Fruit fly (Drosophila melanogaster): Measurements from ENCODE around the gene MFS10.

Gene MFS10

dm6 chrX:13111832-13112231 lies 17.0 kb upstream of the MFS10 start:
- TF ChIP-seq aop (GFP tag; IDR thresholded peaks at IDR 0.05) = peak; percentile 64
- peak; percentile 38; the same call in 1 of the 2 replicates for TF ChIP-seq CG10321 (GFP tag; IDR thresholded peaks at IDR 0.05)
- TF ChIP-seq nom (GFP tag; optimal IDR thresholded peaks at IDR 0.05) = peak; percentile 76
- TF ChIP-seq Trl (optimal IDR thresholded peaks at IDR 0.05) = peak; percentile 56 to 68
- TF ChIP-seq Trl (GFP tag; optimal IDR thresholded peaks at IDR 0.05) = no peak
- 0 out of 2 replicates have a peak, but pooled peaks have one; percentile 5 for TF ChIP-seq CG32532 (GFP tag; IDR thresholded peaks at IDR 0.05)
- TF ChIP-seq scrt (GFP tag; optimal IDR thresholded peaks at IDR 0.05) = peak; percentile 61
- TF ChIP-seq kah (GFP tag; optimal IDR thresholded peaks at IDR 0.05) = peak; percentile 96
- TF ChIP-seq pnt (GFP tag; optimal IDR thresholded peaks at IDR 0.05) = no peak
- no peak for TF ChIP-seq Lpt (GFP tag; optimal IDR thresholded peaks at IDR 0.05)
- no peak for TF ChIP-seq Side (GFP tag; optimal IDR thresholded peaks at IDR 0.05)
- peak; percentile 59 for TF ChIP-seq cg (GFP tag; optimal IDR thresholded peaks at IDR 0.05)
- TF ChIP-seq pho (GFP tag; optimal IDR thresholded peaks at IDR 0.05) = no peak
- no peak for TF ChIP-seq CHES-1-like (GFP tag; optimal IDR thresholded peaks at IDR 0.05)
- TF ChIP-seq kni (GFP tag; optimal IDR thresholded peaks at IDR 0.05) = peak; percentile 17
- no peak for TF ChIP-seq stc (GFP tag; IDR thresholded peaks at IDR 0.05)
- TF ChIP-seq CG1832 (GFP tag; optimal IDR thresholded peaks at IDR 0.05) = peak; percentile 81
- TF ChIP-seq NC2α (GFP tag; optimal IDR thresholded peaks at IDR 0.05) = no peak
- TF ChIP-seq CG7745 (tag; optimal IDR thresholded peaks at IDR 0.05) = no peak
- TF ChIP-seq CG14667 (GFP tag; IDR thresholded peaks at IDR 0.05) = no peak

DNA sequence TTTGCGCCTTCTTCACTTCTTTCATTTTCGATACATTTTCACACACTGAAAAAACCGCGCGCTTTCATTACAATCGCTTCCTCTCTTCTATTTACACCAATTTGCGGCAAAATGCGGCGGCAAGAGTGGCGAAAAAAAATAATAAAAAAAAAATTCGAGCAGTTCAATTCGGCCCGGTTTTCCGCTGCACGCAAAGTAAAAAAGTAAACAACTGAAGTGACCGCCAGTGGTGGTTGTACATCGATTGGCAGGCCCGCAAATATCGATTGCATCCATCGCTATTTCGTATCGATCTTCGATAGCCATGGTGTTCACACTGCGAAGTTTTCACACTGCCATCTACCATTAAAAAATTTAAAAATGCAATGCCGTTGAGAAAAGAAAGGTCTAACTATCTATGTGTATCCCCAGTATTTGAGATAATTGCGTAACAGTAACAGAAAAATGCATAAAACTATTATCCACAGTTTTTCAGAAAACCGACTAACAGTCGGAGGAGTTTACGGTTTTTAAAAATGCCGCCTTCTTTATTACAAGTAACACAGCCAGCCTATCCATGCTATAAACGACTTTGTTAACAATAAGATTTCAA lies 16.5 kb upstream of the MFS10 start, which contains the start of gene Chpf:
Gene Chpf (minus strand): TSS at position 225 of the 592 bp plus-strand sequence.
- TF ChIP-seq CG7963 (GFP tag; IDR thresholded peaks at IDR 0.05; ENCODE audit: partially characterized antibody) (peak; percentile 87), Sin3A (optimal IDR thresholded peaks at IDR 0.05) (peak; percentile 45), CG9727 (GFP tag; optimal IDR thresholded peaks at IDR 0.05) (no peak), CG5953 (GFP tag; IDR thresholded peaks at IDR 0.05) (no peak), CG8290 (GFP tag; optimal IDR thresholded peaks at IDR 0.05) (no peak), CG8290 (tag; optimal IDR thresholded peaks at IDR 0.05) (peak in 1 of 2 experiments; percentile 33), phol (tag; optimal IDR thresholded peaks at IDR 0.05) (peak; percentile 34), CG12071 (GFP tag; optimal IDR thresholded peaks at IDR 0.05) (no peak), gfzf (GFP tag; optimal IDR thresholded peaks at IDR 0.05) (peak; percentile 16), HLHmδ (GFP tag; optimal IDR thresholded peaks at IDR 0.05) (no peak), CG11093 (GFP tag; IDR thresholded peaks at IDR 0.05) (no peak), Gug (GFP tag; IDR thresholded peaks at IDR 0.05) (peak; percentile 4; the same call in 1 of the 4 replicates), hb (GFP tag; IDR thresholded peaks at IDR 0.05; ENCODE audit: partially characterized antibody) (peak; percentile 84), Myb (GFP tag; optimal IDR thresholded peaks at IDR 0.05) (peak; percentile 24), CG1603 (tag; optimal IDR thresholded peaks at IDR 0.05) (peak; percentile 32), CG30020 (tag; optimal IDR thresholded peaks at IDR 0.05) (peak; percentile 63), wdn (GFP tag; IDR thresholded peaks at IDR 0.05) (no peak), CG15514 (GFP tag; optimal IDR thresholded peaks at IDR 0.05) (peak; percentile 25), Med (GFP tag) (peak; percentile 87), Kr (GFP tag; optimal IDR thresholded peaks at IDR 0.05) (no peak), mld (GFP tag; IDR thresholded peaks at IDR 0.05; ENCODE audit: partially characterized antibody) (peak; percentile 59; the same call in 2 of the 3 replicates), chm (GFP tag; IDR thresholded peaks at IDR 0.05) (no peak), CG10431 (GFP tag; optimal IDR thresholded peaks at IDR 0.05) (no peak), Spps (tag; optimal IDR thresholded peaks at IDR 0.05) (no peak), Aef1 (GFP tag; IDR thresholded peaks at IDR 0.05) (no peak), chinmo (GFP tag; IDR thresholded peaks at IDR 0.05; ENCODE audit: partially characterized antibody) (peak; percentile 88; the same call in 3 of the 4 replicates), CG7839 (tag; optimal IDR thresholded peaks at IDR 0.05) (no peak), BEAF-32 (GFP tag; optimal IDR thresholded peaks at IDR 0.05) (peak; percentile 83), CG17361 (GFP tag; IDR thresholded peaks at IDR 0.05) (peak; percentile 41; the same call in 1 of the 3 replicates), bsh (GFP tag; optimal IDR thresholded peaks at IDR 0.05) (peak in 1 of 2 experiments; percentile 25), mam (GFP tag; optimal IDR thresholded peaks at IDR 0.05) (peak; percentile 27)

Data from whole organism, embryonic.